Worm (Caenorhabditis elegans) whole organism, L2 larva: ENCODE measurements around the gene tsen-2.
"Not testable (repeated sequence)": the region's sequence is repeated elsewhere in the genome, so short reads cannot be mapped to it uniquely, and the experiment has no call there.

Source experiments
- ZK546.5 ChIP-seq: sonication (generic microtip); optimal IDR thresholded peaks from 2 replicates; lab custom pipeline; 2017; ENCODE audit warnings: missing biosample characterization, missing genetic modification characterization
- alr-1 ChIP-seq: fragments of 150-350 bp; optimal IDR thresholded peaks from 2 replicates; lab custom pipeline; 2014; ENCODE audit warnings: missing biosample characterization, missing genetic modification characterization
- ama-1 ChIP-seq: fragments of 150-350 bp; optimal IDR thresholded peaks from 2 replicates; lab custom pipeline; 2018; ENCODE audit warnings: inconsistent platforms
- egl-27 ChIP-seq: sonication (generic microtip); optimal IDR thresholded peaks from 3 replicates; lab custom pipeline; 2017; ENCODE audit warnings: missing biosample characterization, missing genetic modification reagents, missing genetic modification characterization
- elt-3 ChIP-seq: sonication (generic microtip); optimal IDR thresholded peaks from 2 replicates; lab custom pipeline; 2017; ENCODE audit warnings: missing biosample characterization, missing genetic modification characterization
- lin-13 ChIP-seq: fragments of 150-350 bp; optimal IDR thresholded peaks from 2 replicates; lab custom pipeline; 2014; ENCODE audit warnings: missing biosample characterization, missing genetic modification reagents, missing genetic modification characterization
- mab-5 ChIP-seq: fragments of 150-350 bp; optimal IDR thresholded peaks from 2 replicates; lab custom pipeline; 2014; ENCODE audit warnings: missing biosample characterization, missing genetic modification characterization
- mdl-1 ChIP-seq, 2 experiments: fragments of 150-350 bp in 1 of 2; sonication (generic microtip) in 1 of 2; optimal IDR thresholded peaks; 2 replicates each; lab custom pipeline; 2017; ENCODE audit warnings: missing biosample characterization in 2 of 2, missing genetic modification characterization in 2 of 2
- nhr-6 ChIP-seq: fragments of 150-350 bp; optimal IDR thresholded peaks from 2 replicates; lab custom pipeline; 2014; ENCODE audit warnings: missing biosample characterization, missing genetic modification characterization
- skn-1 ChIP-seq: sonication (generic microtip); optimal IDR thresholded peaks from 2 replicates; lab custom pipeline; 2017; ENCODE audit warnings: missing biosample characterization, missing genetic modification characterization
- unc-62 ChIP-seq: fragments of 150-350 bp; optimal IDR thresholded peaks from 2 replicates; lab custom pipeline; 2014; ENCODE audit warnings: missing biosample characterization, missing genetic modification reagents, missing genetic modification characterization

DNA sequence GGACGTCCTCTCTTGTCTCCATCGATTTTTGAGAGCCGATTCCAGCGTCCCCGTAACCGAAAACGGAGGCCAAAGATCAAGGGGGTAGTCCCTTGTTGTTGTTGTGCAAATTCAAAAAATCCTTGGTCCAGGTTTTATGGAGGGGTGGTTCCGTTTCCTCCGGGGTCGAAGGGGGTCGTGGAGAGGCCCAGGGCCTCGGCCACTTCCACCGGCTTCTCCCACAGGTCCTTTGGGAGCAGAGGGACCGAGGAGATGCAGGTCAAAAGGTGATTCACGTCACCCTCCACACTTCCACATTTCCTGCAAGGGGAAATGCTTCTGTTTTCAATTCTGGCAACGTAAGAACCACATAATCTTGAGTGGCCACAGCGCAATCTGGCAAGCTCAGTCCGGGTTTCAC lies 14.4 kb downstream of the tsen-2 start, which contains the start of gene fbxb-22:
- TF ChIP-seq lin-13; ZK546.5; egl-27; skn-1 (tag; lab: Kevin White, UChicago); mab-5; elt-3 (tag; lab: Kevin White, UChicago); unc-62 (GFP tag; lab: Kevin White, UChicago); ama-1; nhr-6; alr-1; mdl-1 (tag; optimal IDR thresholded peaks at IDR 0.05; lab: Kevin White, UChicago): not testable (repeated sequence)
